Fruit fly (Drosophila melanogaster): Measurements from ENCODE around the gene tey.

tey gene

dm6 chr3L:19634788-19635448, 29.0 kb downstream of the tey start (continued):
- TF ChIP-seq BtbVII (GFP tag; optimal IDR thresholded peaks at IDR 0.05): peak; percentile 31
- 0 out of 2 replicates have a peak, but pooled peaks have one; percentile 48 for TF ChIP-seq Ada2b (GFP tag; IDR thresholded peaks at IDR 0.05)
- TF ChIP-seq sug (tag; optimal IDR thresholded peaks at IDR 0.05): no peak
- TF ChIP-seq CG5953 (GFP tag; IDR thresholded peaks at IDR 0.05): no peak
- TF ChIP-seq klu (GFP tag; IDR thresholded peaks at IDR 0.05): no peak; the same call in 1 of the 2 replicates
- peak; percentile 64 for TF ChIP-seq CG15696 (tag; optimal IDR thresholded peaks at IDR 0.05)
- peak; percentile 77 for TF ChIP-seq HLH3B (GFP tag; IDR thresholded peaks at IDR 0.05)
- TF ChIP-seq emc (GFP tag; optimal IDR thresholded peaks at IDR 0.05): no peak
- TF ChIP-seq CG11723 (GFP tag; optimal IDR thresholded peaks at IDR 0.05): no peak
- no peak for TF ChIP-seq maf-S (GFP tag; optimal IDR thresholded peaks at IDR 0.05)
- TF ChIP-seq CG16863 (GFP tag; optimal IDR thresholded peaks at IDR 0.05): no peak
- peak; percentile 66 for TF ChIP-seq B-H1 (GFP tag; IDR thresholded peaks at IDR 0.05)
- TF ChIP-seq CG2116 (GFP tag; optimal IDR thresholded peaks at IDR 0.05): no peak
- no peak for TF ChIP-seq CG10431 (GFP tag; optimal IDR thresholded peaks at IDR 0.05)
- peak; percentile 80 for TF ChIP-seq CG17359 (tag; optimal IDR thresholded peaks at IDR 0.05)
- TF ChIP-seq zen2 (GFP tag; IDR thresholded peaks at IDR 0.05; ENCODE audit: partially characterized antibody): no peak
- TF ChIP-seq ATbp (GFP tag; optimal IDR thresholded peaks at IDR 0.05): peak; percentile 33
- TF ChIP-seq CG1602 (GFP tag; optimal IDR thresholded peaks at IDR 0.05): peak; percentile 47
- TF ChIP-seq CrebB (tag; optimal IDR thresholded peaks at IDR 0.05): no peak
- TF ChIP-seq Scr (GFP tag; IDR thresholded peaks at IDR 0.05; ENCODE audit: partially characterized antibody): no peak
- TF ChIP-seq HLH54F (GFP tag; optimal IDR thresholded peaks at IDR 0.05): no peak
- no peak for TF ChIP-seq ham (GFP tag; IDR thresholded peaks at IDR 0.05)
- no peak for TF ChIP-seq CG5180 (GFP tag; optimal IDR thresholded peaks at IDR 0.05)
- no peak for TF ChIP-seq sens-2 (GFP tag; IDR thresholded peaks at IDR 0.05)
- TF ChIP-seq bsh (GFP tag; optimal IDR thresholded peaks at IDR 0.05): peak in 1 of 2 experiments; percentile 80
- TF ChIP-seq gcm (GFP tag; optimal IDR thresholded peaks at IDR 0.05): peak; percentile 61
- TF ChIP-seq CG14014 (GFP tag; IDR thresholded peaks at IDR 0.05): peak; percentile 64
- TF ChIP-seq Adf1 (GFP tag; IDR thresholded peaks at IDR 0.05): peak; percentile 74
- no peak for TF ChIP-seq mld (GFP tag; IDR thresholded peaks at IDR 0.05; ENCODE audit: partially characterized antibody)
- peak; percentile 49 for TF ChIP-seq CG11696 (GFP tag; IDR thresholded peaks at IDR 0.05)
- TF ChIP-seq CG15073 (GFP tag; optimal IDR thresholded peaks at IDR 0.05): no peak
- peak; percentile 57 for TF ChIP-seq CG18619 (GFP tag; optimal IDR thresholded peaks at IDR 0.05)
- TF ChIP-seq CG1603 (tag; optimal IDR thresholded peaks at IDR 0.05): no peak
- peak; percentile 63 for TF ChIP-seq CG13424 (tag; optimal IDR thresholded peaks at IDR 0.05)
- TF ChIP-seq CG15011 (GFP tag; optimal IDR thresholded peaks at IDR 0.05): peak; percentile 62
- peak; percentile 55 for TF ChIP-seq CG10321 (GFP tag; IDR thresholded peaks at IDR 0.05)
- TF ChIP-seq esg (GFP tag; conservative IDR thresholded peaks at IDR 0.05): peak; percentile 49
- peak; percentile 31 for TF ChIP-seq CG12659 (GFP tag; optimal IDR thresholded peaks at IDR 0.05)
- TF ChIP-seq Sox100B (GFP tag; optimal IDR thresholded peaks at IDR 0.05): peak; percentile 83
- no peak for TF ChIP-seq CG14050 (GFP tag; IDR thresholded peaks at IDR 0.05)
- no peak for TF ChIP-seq en (GFP tag; optimal IDR thresholded peaks at IDR 0.05)
- TF ChIP-seq tgo (GFP tag; IDR thresholded peaks at IDR 0.05): peak; percentile 86
- no peak for TF ChIP-seq CG4707 (GFP tag; optimal IDR thresholded peaks at IDR 0.05)
- no peak for TF ChIP-seq ase (GFP tag; IDR thresholded peaks at IDR 0.05)
- TF ChIP-seq Ptx1 (GFP tag; IDR thresholded peaks at IDR 0.05): peak; percentile 89
- no peak for TF ChIP-seq lilli (GFP tag; optimal IDR thresholded peaks at IDR 0.05)
- TF ChIP-seq bowl (GFP tag; IDR thresholded peaks at IDR 0.05): no peak
- TF ChIP-seq CG4820 (GFP tag; optimal IDR thresholded peaks at IDR 0.05): peak; percentile 56
- no peak for TF ChIP-seq CG6791 (GFP tag; IDR thresholded peaks at IDR 0.05; ENCODE audit: partially characterized antibody)
- no peak for TF ChIP-seq yki (optimal IDR thresholded peaks at IDR 0.05)
- no peak for TF ChIP-seq ERR (GFP tag; optimal IDR thresholded peaks at IDR 0.05)
